Fruit fly (Drosophila melanogaster) whole organism, embryonic: Measurements from ENCODE around the gene CG2076.

ENCODE experiments used
- Abd-B ChIP-seq: fragments of 200-800 bp; sonication (Bioruptor generic); optimal IDR thresholded peaks from 2 replicates; lab custom pipeline; 2018; ENCODE audit warnings: missing biosample characterization, mild to moderate bottlenecking, missing genetic modification characterization, moderate library complexity
- Atf6 ChIP-seq: fragments of 200-800 bp; sonication (Bioruptor generic); IDR thresholded peaks from 2 replicates; pipeline ENCODE4 v1.3.6; 2022; ENCODE audit warnings: missing biosample characterization, missing genetic modification characterization
- B-H2 ChIP-seq: fragments of 200-800 bp; sonication (Bioruptor generic); optimal IDR thresholded peaks from 2 replicates; lab custom pipeline; 2018; ENCODE audit warnings: missing biosample characterization, mild to moderate bottlenecking, missing genetic modification characterization
- CG1024 ChIP-seq: fragments of 200-800 bp; sonication (Bioruptor generic); IDR thresholded peaks from 2 replicates; pipeline ENCODE4 v1.3.6; 2022; ENCODE audit warnings: missing biosample characterization, missing genetic modification characterization
- CG11398 ChIP-seq: fragments of 200-800 bp; sonication (Bioruptor generic); optimal IDR thresholded peaks from 2 replicates; lab custom pipeline; 2016; ENCODE audit warnings: missing biosample characterization, missing genetic modification characterization
- CG11696 ChIP-seq: fragments of 200-800 bp; sonication (Bioruptor generic); IDR thresholded peaks from 2 replicates; pipeline ENCODE4 v1.3.6; 2022; ENCODE audit warnings: missing biosample characterization, missing genetic modification characterization
- CG13624 ChIP-seq: fragments of 200-800 bp; sonication (Bioruptor generic); optimal IDR thresholded peaks from 2 replicates; lab custom pipeline; 2016; ENCODE audit warnings: missing biosample characterization, missing genetic modification characterization
- CG14014 ChIP-seq: fragments of 200-800 bp; sonication (Bioruptor generic); IDR thresholded peaks from 2 replicates; pipeline ENCODE4 v1.3.6; 2022; ENCODE audit warnings: missing biosample characterization, missing genetic modification characterization
- CG14050 ChIP-seq: fragments of 200-800 bp; sonication (Bioruptor generic); IDR thresholded peaks from 3 replicates; pipeline ENCODE4 v1.3.6; 2022; ENCODE audit warnings: missing biosample characterization, missing genetic modification characterization
- CG1529 ChIP-seq: fragments of 200-800 bp; sonication (Bioruptor generic); optimal IDR thresholded peaks from 3 replicates; lab custom pipeline; 2018; ENCODE audit warnings: missing biosample characterization, missing genetic modification characterization
- CG15514 ChIP-seq: fragments of 200-800 bp; sonication (Bioruptor generic); optimal IDR thresholded peaks from 3 replicates; lab custom pipeline; 2017; ENCODE audit warnings: missing biosample characterization, missing genetic modification characterization, mild to moderate bottlenecking, moderate library complexity, missing genetic modification reagents
- CG1602 ChIP-seq: fragments of 200-800 bp; sonication (Bioruptor generic); optimal IDR thresholded peaks from 3 replicates; lab custom pipeline; 2016; ENCODE audit warnings: missing biosample characterization, missing genetic modification characterization
- CG1647 ChIP-seq: fragments of 200-800 bp; sonication (Bioruptor generic); optimal IDR thresholded peaks from 3 replicates; lab custom pipeline; 2016; ENCODE audit warnings: missing biosample characterization, missing genetic modification characterization
- CG16779 ChIP-seq: fragments of 200-800 bp; sonication (Bioruptor generic); IDR thresholded peaks from 2 replicates; pipeline ENCODE4 v1.3.6; 2022; ENCODE audit warnings: missing biosample characterization, missing genetic modification characterization
- CG16863 ChIP-seq: fragments of 200-800 bp; sonication (Bioruptor generic); optimal IDR thresholded peaks from 3 replicates; lab custom pipeline; 2016; ENCODE audit warnings: missing biosample characterization, missing genetic modification characterization
- CG17612 ChIP-seq: fragments of 200-800 bp; sonication (Bioruptor generic); IDR thresholded peaks from 2 replicates; pipeline ENCODE4 v1.3.6; 2022; ENCODE audit warnings: missing biosample characterization, missing genetic modification characterization
- CG18764 ChIP-seq: fragments of 200-800 bp; sonication (Bioruptor generic); optimal IDR thresholded peaks from 3 replicates; lab custom pipeline; 2016; ENCODE audit warnings: missing biosample characterization, missing genetic modification characterization
- CG2116 ChIP-seq: fragments of 200-800 bp; sonication (Bioruptor generic); optimal IDR thresholded peaks from 3 replicates; lab custom pipeline; 2018; ENCODE audit warnings: missing biosample characterization, mild to moderate bottlenecking, missing genetic modification characterization
- CG43689 ChIP-seq: fragments of 200-800 bp; sonication (Bioruptor generic); IDR thresholded peaks from 2 replicates; pipeline ENCODE4 v1.3.6; 2022; ENCODE audit warnings: missing biosample characterization, missing genetic modification characterization
- CG5953 ChIP-seq: fragments of 200-800 bp; sonication (Bioruptor generic); IDR thresholded peaks from 2 replicates; pipeline ENCODE4 v1.3.6; 2022; ENCODE audit warnings: missing biosample characterization, missing genetic modification characterization
- CG6254 ChIP-seq: fragments of 200-800 bp; sonication (Bioruptor generic); optimal IDR thresholded peaks from 3 replicates; lab custom pipeline; 2017; ENCODE audit warnings: mild to moderate bottlenecking, missing biosample characterization, missing genetic modification reagents, missing genetic modification characterization
- CG6765 ChIP-seq: fragments of 200-800 bp; sonication (Bioruptor generic); optimal IDR thresholded peaks from 3 replicates; lab custom pipeline; 2017; ENCODE audit warnings: missing biosample characterization, mild to moderate bottlenecking, missing genetic modification characterization
- CG7271 ChIP-seq: fragments of 200-800 bp; sonication (Bioruptor generic); optimal IDR thresholded peaks from 2 replicates; lab custom pipeline; 2018; ENCODE audit warnings: missing biosample characterization, mild to moderate bottlenecking, missing genetic modification characterization, moderate library complexity
- CG8924 ChIP-seq: fragments of 200-800 bp; optimal IDR thresholded peaks from 3 replicates; lab custom pipeline; 2019; ENCODE audit warnings: missing biosample characterization, mild to moderate bottlenecking, missing genetic modification characterization, moderate library complexity
- CG9876 ChIP-seq: fragments of 200-800 bp; sonication (Bioruptor generic); optimal IDR thresholded peaks from 2 replicates; lab custom pipeline; 2016; ENCODE audit warnings: missing biosample characterization, missing genetic modification characterization
- Doc2 ChIP-seq: fragments of 200-800 bp; sonication (Bioruptor generic); IDR thresholded peaks from 2 replicates; pipeline ENCODE4 v1.3.6; 2022; ENCODE audit warnings: missing biosample characterization, missing genetic modification characterization
- E2f2 ChIP-seq: fragments of 200-800 bp; sonication (Bioruptor generic); IDR thresholded peaks from 2 replicates; pipeline ENCODE4 v1.3.6; 2022; ENCODE audit warnings: missing biosample characterization, missing genetic modification characterization
- HLH4C ChIP-seq: fragments of 200-800 bp; sonication (Bioruptor generic); IDR thresholded peaks from 3 replicates; pipeline ENCODE4 v1.3.6; 2022; ENCODE audit warnings: missing biosample characterization, missing genetic modification characterization; ENCODE audit not compliant: partially characterized antibody
- MESR4 ChIP-seq: fragments of 200-800 bp; sonication (Bioruptor generic); optimal IDR thresholded peaks from 2 replicates; lab custom pipeline; 2018; ENCODE audit warnings: missing biosample characterization, mild to moderate bottlenecking, missing genetic modification characterization, moderate library complexity
- NfI ChIP-seq: fragments of 200-800 bp; sonication (Bioruptor generic); optimal IDR thresholded peaks from 3 replicates; lab custom pipeline; 2018; ENCODE audit warnings: missing biosample characterization, mild to moderate bottlenecking, missing genetic modification characterization, moderate library complexity
- abd-A ChIP-seq: fragments of 200-800 bp; sonication (Bioruptor generic); optimal IDR thresholded peaks from 3 replicates; lab custom pipeline; 2019; ENCODE audit warnings: missing biosample characterization, mild to moderate bottlenecking, missing genetic modification characterization, moderate library complexity
- ase ChIP-seq: fragments of 200-800 bp; sonication (Bioruptor generic); IDR thresholded peaks from 3 replicates; pipeline ENCODE4 v1.3.6; 2022; ENCODE audit warnings: missing biosample characterization, missing genetic modification characterization
- cas ChIP-seq: fragments of 200-800 bp; sonication (Bioruptor generic); IDR thresholded peaks from 2 replicates; pipeline ENCODE4 v1.3.6; 2022; ENCODE audit warnings: missing biosample characterization, missing genetic modification characterization
- dimm ChIP-seq: fragments of 200-800 bp; sonication (Bioruptor generic); IDR thresholded peaks from 2 replicates; pipeline ENCODE4 v1.3.6; 2022; ENCODE audit warnings: missing biosample characterization, missing genetic modification characterization
- dm ChIP-seq: fragments of 200-800 bp; sonication (Bioruptor generic); optimal IDR thresholded peaks from 3 replicates; lab custom pipeline; 2016; ENCODE audit warnings: missing biosample characterization, missing genetic modification characterization
- emc ChIP-seq: fragments of 200-800 bp; sonication (Bioruptor generic); optimal IDR thresholded peaks from 2 replicates; lab custom pipeline; 2016; ENCODE audit warnings: missing biosample characterization, missing genetic modification characterization
- esg ChIP-seq: fragments of 200-800 bp; sonication (Bioruptor generic); conservative IDR thresholded peaks from 2 replicates; pipeline ENCODE4 v1.3.6; 2022; ENCODE audit warnings: missing biosample characterization, missing genetic modification characterization
- fd64A ChIP-seq: fragments of 200-800 bp; sonication (Bioruptor generic); optimal IDR thresholded peaks from 3 replicates; lab custom pipeline; 2018; ENCODE audit warnings: missing biosample characterization, mild to moderate bottlenecking, missing genetic modification characterization
- fru ChIP-seq: fragments of >200 bp; optimal IDR thresholded peaks from 2 replicates; lab custom pipeline; 2017
- fu2 ChIP-seq: fragments of 200-800 bp; sonication (Bioruptor generic); optimal IDR thresholded peaks from 2 replicates; lab custom pipeline; 2016; ENCODE audit warnings: missing biosample characterization, missing genetic modification characterization
- gcm2 ChIP-seq: fragments of 200-800 bp; sonication (Bioruptor generic); optimal IDR thresholded peaks from 2 replicates; lab custom pipeline; 2016; ENCODE audit warnings: missing biosample characterization, missing genetic modification characterization
- ham ChIP-seq: fragments of 200-800 bp; sonication (Bioruptor generic); IDR thresholded peaks from 2 replicates; pipeline ENCODE4 v1.3.6; 2022; ENCODE audit warnings: missing biosample characterization, missing genetic modification characterization
- hth ChIP-seq: fragments of >200 bp; optimal IDR thresholded peaks from 2 replicates; lab custom pipeline; 2017; ENCODE audit warnings: inconsistent platforms
- knrl ChIP-seq: fragments of 200-800 bp; sonication (Bioruptor generic); IDR thresholded peaks from 3 replicates; pipeline ENCODE4 v1.3.6; 2022; ENCODE audit warnings: missing biosample characterization, missing genetic modification characterization; ENCODE audit not compliant: partially characterized antibody
- lbe ChIP-seq: fragments of 200-800 bp; sonication (Bioruptor generic); optimal IDR thresholded peaks from 2 replicates; lab custom pipeline; 2016; ENCODE audit warnings: missing biosample characterization, mild to moderate bottlenecking, missing genetic modification characterization
- nerfin-2 ChIP-seq: fragments of 200-800 bp; sonication (Bioruptor generic); IDR thresholded peaks from 2 replicates; pipeline ENCODE4 v1.3.6; 2022; ENCODE audit warnings: missing biosample characterization, missing genetic modification characterization; ENCODE audit not compliant: partially characterized antibody
- nom ChIP-seq: fragments of 200-800 bp; sonication (Bioruptor generic); optimal IDR thresholded peaks from 2 replicates; lab custom pipeline; 2017; ENCODE audit warnings: missing biosample characterization, missing genetic modification characterization, mild to moderate bottlenecking, moderate library complexity, missing genetic modification reagents
- pzg ChIP-seq: fragments of 200-800 bp; sonication (Bioruptor generic); optimal IDR thresholded peaks from 3 replicates; lab custom pipeline; 2018; ENCODE audit warnings: missing biosample characterization, mild to moderate bottlenecking, missing genetic modification characterization, moderate library complexity
- ro ChIP-seq: fragments of 200-800 bp; sonication (Bioruptor generic); IDR thresholded peaks from 2 replicates; pipeline ENCODE4 v1.3.6; 2022; ENCODE audit warnings: missing biosample characterization, missing genetic modification characterization
- sens-2 ChIP-seq: fragments of 200-800 bp; sonication (Bioruptor generic); IDR thresholded peaks from 2 replicates; pipeline ENCODE4 v1.3.6; 2022; ENCODE audit warnings: missing biosample characterization, missing genetic modification characterization
- sisA ChIP-seq: fragments of 200-800 bp; sonication (Bioruptor generic); IDR thresholded peaks from 2 replicates; pipeline ENCODE4 v1.3.6; 2022; ENCODE audit warnings: missing biosample characterization, missing genetic modification characterization
- sob ChIP-seq: fragments of 200-800 bp; sonication (Bioruptor generic); IDR thresholded peaks from 2 replicates; pipeline ENCODE4 v1.3.6; 2022; ENCODE audit warnings: missing biosample characterization, missing genetic modification characterization
- tgo ChIP-seq: fragments of 200-800 bp; sonication (Bioruptor generic); IDR thresholded peaks from 3 replicates; pipeline ENCODE4 v1.3.6; 2022; ENCODE audit warnings: missing biosample characterization, missing genetic modification characterization
- yki ChIP-seq: fragments of >200 bp; optimal IDR thresholded peaks from 3 replicates; lab custom pipeline; 2018

CG2076 gene

dm6 chrX:11128828-11129227 lies 38.8 kb downstream of the CG2076 start, which contains the start of gene SrpRalpha (continued):
- TF ChIP-seq CG11398 (no peak), ase (GFP tag; lab: Robert Waterston, UW) (no peak), hth (lab: Kevin White, UChicago) (no peak), sisA (GFP tag; lab: Robert Waterston, UW) (no peak), E2f2 (GFP tag; lab: Robert Waterston, UW) (peak; percentile 74), ham (GFP tag; lab: Robert Waterston, UW) (no peak), fru (lab: Kevin White, UChicago) (no peak), CG15514 (GFP tag; lab: Kevin White, UChicago) (no peak), dimm (no peak), tgo (GFP tag; lab: Robert Waterston, UW) (no peak), nerfin-2 (GFP tag; lab: Robert Waterston, UW) (peak; percentile 29; the same call in 1 of the 2 replicates), pzg (peak; percentile 39), CG14014 (GFP tag; lab: Robert Waterston, UW) (no peak), CG1647 (no peak), fd64A (GFP tag; lab: Kevin White, UChicago) (no peak), abd-A (tag; lab: Kevin White, UChicago) (no peak), CG8924 (no peak), CG16863 (GFP tag; lab: Kevin White, UChicago) (no peak), CG11696 (GFP tag; lab: Robert Waterston, UW) (no peak), CG1529 (GFP tag; lab: Kevin White, UChicago) (no peak), CG17612 (GFP tag; lab: Robert Waterston, UW) (no peak), B-H2 (GFP tag; lab: Kevin White, UChicago) (no peak), CG6254 (GFP tag; lab: Kevin White, UChicago) (no peak), Atf6 (GFP tag; lab: Robert Waterston, UW) (no peak), lbe (GFP tag; lab: Kevin White, UChicago) (no peak), sob (GFP tag; lab: Robert Waterston, UW) (no peak), CG14050 (GFP tag; lab: Robert Waterston, UW) (no peak), CG1024 (GFP tag; lab: Robert Waterston, UW) (no peak), sens-2 (no peak), fu2 (GFP tag; lab: Kevin White, UChicago) (no peak), ro (GFP tag; lab: Robert Waterston, UW) (no peak), CG13624 (no peak), knrl (GFP tag; lab: Robert Waterston, UW) (peak; percentile 35; the same call in 1 of the 3 replicates), Abd-B (GFP tag; lab: Kevin White, UChicago) (no peak), esg (GFP tag; lab: Robert Waterston, UW) (no peak), emc (GFP tag; lab: Kevin White, UChicago) (no peak), CG7271 (tag; lab: Kevin White, UChicago) (no peak), Doc2 (GFP tag; lab: Robert Waterston, UW) (no peak), CG16779 (GFP tag; lab: Robert Waterston, UW) (no peak), gcm2 (GFP tag; lab: Kevin White, UChicago) (no peak), CG43689 (GFP tag; lab: Robert Waterston, UW) (no peak), CG18764 (GFP tag; lab: Kevin White, UChicago) (no peak), MESR4 (GFP tag; lab: Kevin White, UChicago) (peak; percentile 84), nom (peak; percentile 14), dm (peak; percentile 3), CG9876 (GFP tag; lab: Kevin White, UChicago) (no peak), CG6765 (GFP tag; lab: Kevin White, UChicago) (no peak), CG2116 (GFP tag; lab: Kevin White, UChicago) (peak; percentile 20), yki (lab: Kevin White, UChicago) (no peak), CG1602 (GFP tag; lab: Kevin White, UChicago) (no peak), cas (no peak), CG5953 (no peak), NfI (no peak), HLH4C (peak; percentile 57; the same call in 2 of the 3 replicates)
